Worm (Caenorhabditis elegans): ENCODE measurements around the gene sip-1.

The sip-1 gene

DNA sequence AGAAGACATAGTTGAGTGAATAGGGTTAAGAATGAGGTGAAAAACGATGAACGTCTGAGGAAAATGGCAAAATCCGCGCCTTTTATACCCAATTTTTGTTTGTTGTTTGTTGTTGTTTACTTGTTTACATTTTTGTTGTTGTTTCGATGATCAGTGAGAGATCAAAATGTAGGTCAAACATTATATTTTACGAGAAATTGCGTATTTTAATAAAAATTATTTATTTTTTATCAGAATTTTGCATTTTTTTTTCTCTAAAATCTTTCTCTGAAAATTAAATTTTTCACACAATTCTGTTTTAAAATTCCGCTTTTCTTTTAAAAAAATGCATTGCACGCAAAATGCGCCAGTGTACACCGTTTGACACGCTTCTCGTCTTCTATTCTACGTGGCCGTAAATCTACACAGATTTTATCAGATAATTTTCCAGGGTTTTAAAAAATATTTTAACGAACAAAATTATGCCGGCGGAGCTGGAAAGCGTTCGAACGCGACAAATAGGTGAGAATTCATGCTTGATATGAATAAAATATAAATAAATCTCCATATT is at the start of gene sip-1, which contains the start of gene sly-1:
TSS of gene sip-1 (minus strand) at position 103 of the 550 bp plus-strand sequence.
TSS of gene sly-1 (plus strand) at position 360 of the 550 bp plus-strand sequence.
- no peak for TF ChIP-seq unc-62 (GFP tag; optimal IDR thresholded peaks at IDR 0.05)

DNA sequence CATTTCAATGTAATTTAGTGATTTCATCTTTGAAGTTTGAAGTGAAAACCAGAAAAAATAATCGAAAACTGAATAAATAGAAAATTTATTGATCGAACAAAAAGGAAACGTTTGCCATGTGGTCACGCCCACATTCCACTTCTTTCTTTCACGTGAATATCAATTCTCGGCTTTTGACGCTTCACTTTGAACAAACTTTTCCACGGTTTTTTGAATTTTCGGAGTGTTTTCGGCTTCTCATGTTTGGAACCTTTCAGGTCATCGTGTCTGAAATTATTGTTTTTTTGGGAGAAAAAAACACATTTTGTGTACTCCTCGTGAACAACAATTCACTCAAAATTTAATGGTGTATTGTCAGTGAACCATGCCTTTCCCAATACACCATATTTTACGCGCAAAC is 46.3 kb upstream of the sip-1 start, which contains the start of gene T21C12.8:
TSS of gene T21C12.8 (minus strand) at position 101 of the 400 bp plus-strand sequence.
- TF ChIP-seq unc-62 (GFP tag; optimal IDR thresholded peaks at IDR 0.05): no peak

DNA sequence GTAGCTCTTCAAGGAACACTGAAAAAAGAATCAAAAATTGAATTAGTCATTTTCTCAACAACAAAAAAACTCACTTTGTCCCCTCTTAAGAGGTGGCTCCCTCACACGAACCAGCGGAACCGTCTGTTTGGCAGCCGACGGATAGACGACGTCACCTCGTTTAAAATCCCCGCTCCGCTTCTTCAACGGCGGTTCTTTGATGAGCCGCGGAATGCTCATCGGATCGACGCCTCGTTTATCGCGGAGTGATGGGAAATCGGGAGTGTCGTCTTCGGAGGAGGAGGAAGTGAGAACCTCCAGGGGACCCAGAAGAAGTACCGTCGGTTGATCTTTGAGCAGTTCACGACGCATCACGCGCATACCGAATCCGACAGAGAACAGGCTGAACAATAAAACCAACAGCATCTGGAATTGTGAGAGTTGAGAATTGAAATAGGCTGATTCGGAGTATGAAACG is 32.2 kb upstream of the sip-1 start, which contains the start of gene nlp-68:
TSS of gene nlp-68 (minus strand) at position 407 of the 457 bp plus-strand sequence.
- no peak for TF ChIP-seq unc-62 (GFP tag; optimal IDR thresholded peaks at IDR 0.05)

DNA sequence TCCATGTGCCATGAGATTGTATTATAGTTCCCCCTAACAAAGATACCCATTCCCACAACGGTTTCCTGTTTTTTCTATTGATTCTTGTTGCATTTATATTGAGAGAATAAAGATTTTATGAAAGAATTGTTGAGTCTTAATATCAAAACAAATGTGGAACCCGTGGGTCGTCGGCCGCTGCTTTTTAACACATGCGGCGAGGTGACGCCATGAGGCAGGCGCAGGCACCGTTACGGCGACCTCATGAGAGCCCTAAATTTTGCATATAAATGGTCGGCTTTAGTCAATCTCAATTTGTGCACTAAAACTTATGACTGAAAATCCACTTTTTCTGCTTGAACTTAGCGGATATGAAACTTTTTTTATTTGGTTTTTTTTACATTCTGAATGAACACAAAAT is 31.0 kb upstream of the sip-1 start:
- no peak for TF ChIP-seq unc-62 (GFP tag; optimal IDR thresholded peaks at IDR 0.05)

DNA sequence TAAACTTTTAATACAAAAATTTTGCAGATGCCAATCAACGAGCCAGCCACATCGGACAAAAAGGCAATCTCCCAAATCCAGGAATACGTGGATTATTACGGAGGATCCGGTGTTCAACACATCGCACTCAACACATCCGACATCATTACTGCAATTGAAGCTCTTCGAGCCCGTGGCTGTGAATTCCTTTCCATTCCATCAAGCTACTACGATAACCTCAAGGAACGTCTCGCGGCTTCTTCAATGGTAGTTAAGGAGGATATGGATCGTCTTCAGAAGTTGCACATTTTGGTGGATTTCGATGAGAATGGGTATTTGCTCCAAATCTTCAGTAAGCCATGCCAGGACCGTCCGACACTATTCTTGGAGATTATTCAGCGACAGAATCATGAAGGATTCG is 30.4 kb upstream of the sip-1 start:
- no peak for TF ChIP-seq unc-62 (GFP tag; optimal IDR thresholded peaks at IDR 0.05)

DNA sequence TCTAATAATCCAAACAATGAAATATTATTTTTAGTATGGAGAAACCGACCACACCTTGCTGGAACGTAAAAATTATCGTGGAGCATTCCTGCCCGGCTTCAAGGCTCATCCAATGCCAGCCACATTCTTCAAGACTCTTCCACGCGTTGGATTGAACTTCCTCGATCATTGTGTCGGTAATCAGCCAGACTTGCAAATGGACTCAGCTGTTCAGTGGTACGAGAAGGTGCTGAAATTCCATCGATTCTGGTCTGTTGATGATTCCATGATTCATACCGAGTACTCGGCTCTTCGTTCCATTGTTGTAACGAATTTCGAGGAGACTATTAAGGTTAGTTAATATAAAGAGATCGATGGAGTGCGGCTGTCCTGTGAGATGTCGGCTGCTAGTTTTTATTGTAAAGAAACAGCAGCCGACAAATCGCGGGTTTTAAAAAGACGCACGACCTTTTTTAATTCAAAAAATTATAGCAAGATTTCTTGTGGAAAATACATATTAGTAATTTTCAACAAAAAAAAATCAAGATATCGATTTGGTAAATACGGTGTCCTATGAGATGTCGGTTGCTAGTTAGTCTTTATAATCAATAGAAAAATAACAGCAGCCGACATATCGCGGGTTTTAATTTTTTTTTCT is 29.6 kb upstream of the sip-1 start:
- TF ChIP-seq unc-62 (GFP tag; optimal IDR thresholded peaks at IDR 0.05): no peak

DNA sequence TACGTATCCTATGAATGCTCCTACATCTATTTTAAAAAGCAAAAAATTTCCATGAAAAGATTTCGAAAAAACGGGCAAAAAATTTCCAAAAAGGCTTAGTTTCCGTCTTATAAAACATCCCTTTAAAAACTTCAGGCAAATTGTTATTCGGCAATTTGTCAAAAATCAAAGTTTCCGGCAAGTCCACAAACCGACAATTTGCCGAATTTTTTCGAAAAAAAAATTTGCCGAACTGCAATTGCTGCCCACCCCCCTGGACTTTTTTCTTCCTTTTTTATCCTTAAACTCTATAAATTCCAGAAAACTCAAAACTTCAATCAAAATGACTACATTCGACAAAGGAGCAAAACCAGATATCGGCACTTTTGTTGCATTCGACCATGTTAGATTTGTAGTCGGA is 28.6 kb upstream of the sip-1 start, which contains the start of gene hpd-1:
TSS of gene hpd-1 (plus strand) at position 301 of the 400 bp plus-strand sequence.
- no peak for TF ChIP-seq unc-62 (GFP tag; optimal IDR thresholded peaks at IDR 0.05)

DNA sequence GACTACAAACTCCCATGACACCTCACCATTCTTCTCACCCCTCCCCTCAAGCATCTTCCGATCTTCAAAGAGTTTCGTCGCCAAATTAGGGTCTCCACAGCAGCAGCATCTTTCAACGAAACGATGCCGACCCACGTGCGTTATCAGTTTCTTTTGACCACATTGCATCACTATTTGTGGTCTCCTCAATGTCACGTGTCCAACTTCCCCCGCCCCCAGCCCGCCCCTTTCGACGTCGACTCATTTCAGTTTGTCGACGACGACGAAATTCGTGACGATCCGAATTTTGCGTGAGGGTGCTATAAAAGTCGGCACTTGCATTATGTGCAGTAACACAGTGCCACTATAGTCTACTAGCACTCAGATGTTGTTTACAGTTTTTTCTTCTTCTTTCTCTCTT is 27.6 kb upstream of the sip-1 start:
- TF ChIP-seq unc-62 (GFP tag; optimal IDR thresholded peaks at IDR 0.05): no peak

DNA sequence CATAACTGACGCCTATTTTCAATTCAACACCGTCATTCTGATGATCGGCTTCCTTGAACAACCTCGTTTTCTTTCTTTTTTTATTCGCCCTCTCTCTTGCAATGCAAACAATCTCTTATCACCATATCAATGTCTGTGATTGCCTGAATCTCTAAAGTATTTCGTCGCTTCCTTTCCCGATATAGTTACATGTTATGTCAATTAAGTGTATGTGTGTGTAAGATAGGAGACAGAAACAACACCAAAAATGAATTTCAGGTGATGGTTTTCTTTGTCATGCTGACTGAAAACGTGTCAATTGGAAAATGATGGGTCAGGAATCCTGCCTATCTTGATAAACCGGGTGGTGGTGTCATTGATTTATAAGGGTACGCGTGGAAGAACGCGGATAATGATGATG is 26.7 kb upstream of the sip-1 start:
- TF ChIP-seq unc-62 (GFP tag; optimal IDR thresholded peaks at IDR 0.05): no peak

DNA sequence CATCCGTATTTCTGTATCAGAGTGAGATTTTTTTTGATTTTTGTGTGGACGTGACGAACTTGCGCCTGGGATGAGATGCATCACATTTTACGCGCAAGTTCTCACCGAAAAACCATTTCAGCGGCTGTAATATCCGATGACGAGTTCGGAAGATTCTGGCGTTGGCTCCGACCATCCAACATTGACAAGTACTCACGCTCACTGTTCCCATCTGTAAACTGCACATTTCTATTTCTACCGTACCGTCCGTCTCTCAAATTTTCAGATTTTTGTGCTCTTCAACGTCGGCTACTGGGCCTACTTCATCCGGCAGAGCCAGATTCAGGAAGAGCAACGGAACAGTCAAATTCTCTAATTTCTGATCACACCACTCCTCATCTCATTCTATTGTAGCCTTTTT is 20.8 kb upstream of the sip-1 start:
- TF ChIP-seq unc-62 (GFP tag; optimal IDR thresholded peaks at IDR 0.05): no peak

DNA sequence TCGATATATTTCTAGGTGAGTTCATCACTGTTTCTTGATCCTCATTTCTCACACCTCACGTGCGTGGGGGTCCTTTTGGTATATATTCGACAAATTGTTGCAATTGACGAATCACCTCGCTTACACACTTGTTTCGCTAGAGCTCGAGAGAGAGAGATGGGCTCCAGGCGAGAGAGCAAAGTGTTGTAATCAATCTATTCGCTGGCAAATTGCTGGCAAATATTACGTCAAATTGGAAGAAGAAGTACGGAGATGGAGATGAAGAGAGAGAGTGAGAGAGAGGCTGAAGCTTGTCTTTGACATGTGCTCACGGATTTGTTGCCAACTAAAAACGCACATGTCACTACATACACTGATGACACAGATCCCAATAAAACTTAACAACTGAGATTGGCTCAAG is 19.3 kb upstream of the sip-1 start:
- TF ChIP-seq unc-62 (GFP tag; optimal IDR thresholded peaks at IDR 0.05): no peak

DNA sequence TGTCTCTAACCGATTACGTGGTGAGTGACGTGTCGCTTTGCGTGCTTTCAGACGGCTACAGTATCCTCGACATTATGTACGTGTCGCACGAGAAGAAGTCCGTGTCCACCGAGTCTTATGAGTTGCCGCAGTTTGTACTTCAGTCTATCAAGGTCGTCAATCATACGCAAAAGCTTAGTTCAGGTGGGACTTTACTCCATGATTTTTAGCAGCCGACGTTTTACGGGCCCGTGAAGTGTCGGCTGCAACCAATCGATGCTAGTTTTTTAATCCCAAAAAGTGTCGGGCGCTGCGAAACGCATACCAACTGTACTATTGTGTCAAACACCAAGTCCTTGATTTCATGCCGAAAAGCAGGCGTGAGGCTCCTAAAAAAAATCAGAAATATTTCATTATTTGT is 18.2 kb upstream of the sip-1 start:
- no peak for TF ChIP-seq unc-62 (GFP tag; optimal IDR thresholded peaks at IDR 0.05)

DNA sequence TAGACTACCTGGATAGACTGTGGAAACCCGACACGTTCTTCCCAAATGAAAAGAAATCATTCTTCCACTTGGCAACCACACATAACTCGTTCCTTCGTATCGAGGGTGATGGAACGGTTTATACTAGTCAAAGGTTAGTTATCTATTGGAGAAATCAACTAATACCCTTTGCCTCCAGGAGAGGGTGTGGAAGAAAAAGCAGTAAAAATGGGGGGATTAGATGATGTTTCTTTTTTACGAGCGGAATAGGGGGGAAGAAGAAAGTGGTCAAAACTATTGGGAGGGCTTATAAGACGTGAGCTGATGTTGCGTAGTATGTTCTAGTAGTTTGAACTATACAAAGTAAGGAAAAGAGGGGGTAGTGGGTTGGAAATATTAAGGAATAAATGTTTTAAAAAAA is 16.4 kb upstream of the sip-1 start:
- TF ChIP-seq unc-62 (GFP tag; optimal IDR thresholded peaks at IDR 0.05): no peak

DNA sequence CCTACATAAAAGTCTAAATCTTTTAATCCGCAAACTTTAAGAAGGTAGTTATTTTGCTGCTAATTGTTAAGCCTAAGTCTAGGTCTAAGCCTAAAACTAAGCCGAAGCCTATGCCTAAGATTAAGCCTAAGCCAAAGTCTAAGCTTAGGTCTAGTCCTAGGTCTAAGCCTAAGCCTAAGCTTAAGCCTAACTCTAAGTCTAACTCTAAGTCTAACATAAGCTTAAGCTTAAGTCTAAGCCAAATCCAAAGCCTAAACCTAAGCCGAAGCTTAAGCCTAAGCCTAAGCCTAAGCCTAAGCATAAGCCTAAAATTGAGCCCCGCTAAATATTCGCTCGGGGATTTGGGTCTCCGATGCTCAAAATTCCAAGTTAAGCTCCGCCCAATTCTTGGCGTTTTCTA is 14.6 kb upstream of the sip-1 start:
- no peak for TF ChIP-seq unc-62 (GFP tag; optimal IDR thresholded peaks at IDR 0.05)

DNA sequence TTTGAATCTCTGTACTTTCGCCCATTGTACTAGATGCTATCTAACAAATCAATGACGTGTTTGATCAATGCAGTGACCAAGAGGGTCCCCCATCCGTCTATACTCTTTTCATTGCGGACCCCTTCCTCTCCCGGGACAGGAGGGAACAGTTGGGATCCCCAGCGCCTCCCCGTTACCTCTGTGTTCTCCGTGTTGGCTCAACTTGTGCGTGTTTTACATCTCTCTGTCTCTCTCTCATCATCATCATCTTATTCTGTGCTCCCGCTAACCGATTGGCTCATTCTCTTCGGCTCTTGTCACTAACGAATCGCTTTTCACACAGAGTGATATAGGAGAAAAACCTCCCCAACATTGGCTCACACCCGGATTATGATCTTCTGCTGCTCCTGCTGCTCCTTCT is 13.9 kb upstream of the sip-1 start, which contains the start of gene unc-49:
TSS of gene unc-49 (plus strand) at position 240 of the 400 bp plus-strand sequence.
- no peak for TF ChIP-seq unc-62 (GFP tag; optimal IDR thresholded peaks at IDR 0.05)

DNA sequence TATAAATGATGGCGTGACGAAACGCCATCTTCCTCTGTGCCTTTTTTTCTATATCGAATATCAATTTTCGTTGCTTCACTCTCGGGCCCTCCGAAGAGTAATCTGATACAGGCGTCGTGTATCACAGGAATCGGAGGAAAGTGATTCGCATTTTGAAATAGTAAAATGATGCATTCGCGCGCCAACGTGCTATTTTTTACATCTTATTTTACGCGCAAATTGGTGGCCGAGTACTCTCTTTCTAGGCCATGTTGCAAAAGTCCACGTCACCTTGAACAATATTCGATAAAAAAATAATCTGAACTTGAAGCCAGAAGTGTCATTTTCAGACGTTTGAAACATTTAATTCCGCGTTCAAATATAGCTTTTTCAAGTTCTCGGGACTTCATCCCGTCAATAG is 13.0 kb upstream of the sip-1 start:
- TF ChIP-seq unc-62 (GFP tag; optimal IDR thresholded peaks at IDR 0.05): no peak

DNA sequence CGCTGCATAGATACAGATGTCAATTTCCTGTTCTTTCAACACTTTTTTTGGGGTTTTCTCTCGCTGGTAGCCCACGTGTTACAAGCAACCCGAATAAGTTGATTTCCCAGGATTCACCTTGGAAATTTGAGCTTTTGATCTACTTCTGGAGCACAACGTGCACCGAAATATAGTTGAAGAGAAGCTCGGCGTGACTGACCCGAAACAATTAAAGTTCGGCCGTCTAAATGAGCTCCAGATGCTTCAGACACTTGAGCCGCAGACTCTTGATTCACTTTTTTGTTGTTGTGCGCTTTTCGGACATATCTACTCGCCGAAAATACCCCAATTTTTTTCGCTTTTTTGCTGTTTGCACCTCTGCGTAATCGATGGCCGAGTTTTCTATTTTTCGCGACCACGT is 12.3 kb upstream of the sip-1 start:
- TF ChIP-seq unc-62 (GFP tag; optimal IDR thresholded peaks at IDR 0.05): no peak

Measured in whole organism, dauer.